Fruit fly (Drosophila melanogaster) whole organism, embryonic: ENCODE results near the gene Atf3.

Source experiments
- Bdp1 ChIP-seq: fragments of 200-800 bp; sonication (Bioruptor generic); optimal IDR thresholded peaks from 3 replicates; lab custom pipeline; 2016; ENCODE audit warnings: missing biosample characterization, missing genetic modification characterization
- CG10267 ChIP-seq: fragments of 200-800 bp; sonication (Bioruptor generic); optimal IDR thresholded peaks from 2 replicates; lab custom pipeline; 2018; ENCODE audit warnings: missing biosample characterization, mild to moderate bottlenecking, missing genetic modification characterization, moderate library complexity
- CG10565 ChIP-seq: fragments of 200-800 bp; sonication (Bioruptor generic); optimal IDR thresholded peaks from 3 replicates; lab custom pipeline; 2016; ENCODE audit warnings: missing biosample characterization, mild to moderate bottlenecking, missing genetic modification characterization
- CG10979 ChIP-seq: fragments of 200-800 bp; sonication (Bioruptor generic); optimal IDR thresholded peaks from 2 replicates; lab custom pipeline; 2018; ENCODE audit warnings: missing biosample characterization, mild to moderate bottlenecking, missing genetic modification characterization, moderate library complexity
- CG11093 ChIP-seq: fragments of 200-800 bp; sonication (Bioruptor generic); IDR thresholded peaks from 3 replicates; pipeline ENCODE4 v1.3.6; 2022; ENCODE audit warnings: missing biosample characterization, missing genetic modification characterization
- CG12659 ChIP-seq: fragments of 200-800 bp; sonication (Bioruptor generic); optimal IDR thresholded peaks from 3 replicates; lab custom pipeline; 2017; ENCODE audit warnings: mild to moderate bottlenecking, missing biosample characterization, missing genetic modification reagents, missing genetic modification characterization
- CG1603 ChIP-seq: fragments of 200-800 bp; sonication (Bioruptor generic); optimal IDR thresholded peaks from 2 replicates; lab custom pipeline; 2019; ENCODE audit warnings: missing biosample characterization, mild to moderate bottlenecking, missing genetic modification characterization, moderate library complexity
- CG17912 ChIP-seq: fragments of 200-800 bp; sonication (Bioruptor generic); optimal IDR thresholded peaks from 2 replicates; lab custom pipeline; 2018; ENCODE audit warnings: missing biosample characterization, mild to moderate bottlenecking, missing genetic modification characterization
- CG1832 ChIP-seq: fragments of 200-800 bp; sonication (Bioruptor generic); optimal IDR thresholded peaks from 2 replicates; lab custom pipeline; 2017; ENCODE audit warnings: missing biosample characterization, mild to moderate bottlenecking, missing genetic modification characterization, inconsistent platforms
- CG30020 ChIP-seq: fragments of 200-800 bp; optimal IDR thresholded peaks from 2 replicates; lab custom pipeline; 2019; ENCODE audit warnings: missing biosample characterization, mild to moderate bottlenecking, missing genetic modification characterization, moderate library complexity
- CG31441 ChIP-seq: fragments of 200-800 bp; sonication (Bioruptor generic); IDR thresholded peaks from 2 replicates; pipeline ENCODE4 v1.3.6; 2022; ENCODE audit warnings: missing biosample characterization, missing genetic modification characterization
- CG32767 ChIP-seq: fragments of 200-800 bp; sonication (Bioruptor generic); IDR thresholded peaks from 2 replicates; pipeline ENCODE4 v1.3.6; 2022; ENCODE audit warnings: missing biosample characterization, missing genetic modification characterization
- CG42726 ChIP-seq: fragments of 200-800 bp; sonication (Bioruptor generic); IDR thresholded peaks from 2 replicates; pipeline ENCODE4 v1.3.6; 2022; ENCODE audit warnings: missing biosample characterization, missing genetic modification characterization; ENCODE audit not compliant: partially characterized antibody
- CG4282 ChIP-seq: fragments of 200-800 bp; sonication (Bioruptor generic); optimal IDR thresholded peaks from 2 replicates; lab custom pipeline; 2016; ENCODE audit warnings: missing biosample characterization, missing genetic modification characterization
- CG8290 ChIP-seq, 3 experiments: fragments of 200-800 bp; sonication (Bioruptor generic); optimal IDR thresholded peaks; 2 replicates each; lab custom pipeline; 2016 to 2019; ENCODE audit warnings: missing biosample characterization in 3 of 3, missing genetic modification characterization in 3 of 3, mild to moderate bottlenecking in 2 of 3, moderate library complexity in 1 of 3
- CTCF ChIP-seq: fragments of 200-800 bp; sonication (Bioruptor generic); optimal IDR thresholded peaks from 2 replicates; lab custom pipeline; 2017; ENCODE audit warnings: missing biosample characterization, mild to moderate bottlenecking, missing genetic modification characterization, moderate library complexity
- Chrac-16 ChIP-seq: fragments of 200-800 bp; sonication (Bioruptor generic); optimal IDR thresholded peaks from 3 replicates; lab custom pipeline; 2016; ENCODE audit warnings: missing biosample characterization, missing genetic modification characterization
- D19B ChIP-seq: fragments of 200-800 bp; sonication (Bioruptor generic); optimal IDR thresholded peaks from 2 replicates; lab custom pipeline; 2017; ENCODE audit warnings: missing biosample characterization, mild to moderate bottlenecking, missing genetic modification characterization
- Dll ChIP-seq: fragments of 200-800 bp; sonication (Bioruptor generic); IDR thresholded peaks from 4 replicates; pipeline ENCODE4 v1.3.6; 2022; ENCODE audit warnings: missing biosample characterization, missing genetic modification characterization; ENCODE audit not compliant: partially characterized antibody
- Eip74EF ChIP-seq, 2 experiments: fragments of 200-800 bp in 1 of 2; fragments of >200 bp in 1 of 2; sonication (Bioruptor generic) in 1 of 2; optimal IDR thresholded peaks; 2 replicates each; lab custom pipeline; 2017 to 2019; ENCODE audit warnings: missing biosample characterization in 2 of 2, missing genetic modification characterization in 2 of 2, mild to moderate bottlenecking in 1 of 2, moderate library complexity in 1 of 2
- Kr ChIP-seq: fragments of 200-800 bp; sonication (Bioruptor generic); optimal IDR thresholded peaks from 2 replicates; lab custom pipeline; 2017; ENCODE audit warnings: missing biosample characterization, mild to moderate bottlenecking, missing genetic modification characterization
- NFAT ChIP-seq: fragments of 200-800 bp; sonication (Bioruptor generic); IDR thresholded peaks from 2 replicates; pipeline ENCODE4 v1.3.6; 2022; ENCODE audit warnings: missing biosample characterization, missing genetic modification characterization
- Oaz ChIP-seq: fragments of 200-800 bp; sonication (Bioruptor generic); IDR thresholded peaks from 2 replicates; pipeline ENCODE4 v1.3.6; 2022; ENCODE audit warnings: missing biosample characterization, missing genetic modification characterization
- Oli ChIP-seq: fragments of 200-800 bp; sonication (Bioruptor generic); optimal IDR thresholded peaks from 2 replicates; lab custom pipeline; 2018; ENCODE audit warnings: missing biosample characterization, mild to moderate bottlenecking, missing genetic modification characterization, moderate library complexity
- Rfx ChIP-seq: fragments of 200-800 bp; sonication (Bioruptor generic); IDR thresholded peaks from 2 replicates; pipeline ENCODE4 v1.3.6; 2022; ENCODE audit warnings: missing biosample characterization, missing genetic modification characterization
- Sox102F ChIP-seq: fragments of 200-800 bp; sonication (Bioruptor generic); optimal IDR thresholded peaks from 2 replicates; lab custom pipeline; 2018; ENCODE audit warnings: missing biosample characterization, mild to moderate bottlenecking, missing genetic modification characterization, moderate library complexity
- Taf1 ChIP-seq: fragments of 200-800 bp; sonication (Bioruptor generic); IDR thresholded peaks from 2 replicates; pipeline ENCODE4 v1.3.6; 2022; ENCODE audit warnings: missing biosample characterization, missing genetic modification characterization
- Trl ChIP-seq, 3 experiments: fragments of >200 bp in 2 of 3; fragments of 200-800 bp in 1 of 3; sonication (Bioruptor generic) in 1 of 3; optimal IDR thresholded peaks; 2 replicates in 1 of 3; 3 replicates in 2 of 3; lab custom pipeline; 2016 to 2017; ENCODE audit warnings: missing biosample characterization in 1 of 3, missing genetic modification characterization in 1 of 3
- Usf ChIP-seq: fragments of 200-800 bp; sonication (Bioruptor generic); optimal IDR thresholded peaks from 2 replicates; lab custom pipeline; 2017; ENCODE audit warnings: missing genotype, missing biosample characterization, missing genetic modification characterization
- bsh ChIP-seq, 2 experiments: fragments of 200-800 bp; sonication (Bioruptor generic); optimal IDR thresholded peaks; 2 replicates each; lab custom pipeline; 2017 to 2018; ENCODE audit warnings: mild to moderate bottlenecking in 2 of 2, missing biosample characterization in 2 of 2, missing genetic modification characterization in 2 of 2, moderate library complexity in 1 of 2
- btn ChIP-seq: fragments of 200-800 bp; sonication (Bioruptor generic); optimal IDR thresholded peaks from 2 replicates; lab custom pipeline; 2016; ENCODE audit warnings: missing biosample characterization, missing genetic modification characterization
- cato ChIP-seq: fragments of 200-800 bp; sonication (Bioruptor generic); optimal IDR thresholded peaks from 2 replicates; lab custom pipeline; 2016; ENCODE audit warnings: missing biosample characterization, missing genetic modification characterization, borderline replicate concordance
- cwo ChIP-seq: fragments of 200-800 bp; sonication (Bioruptor generic); optimal IDR thresholded peaks from 3 replicates; lab custom pipeline; 2017; ENCODE audit warnings: missing biosample characterization, missing genetic modification characterization, mild to moderate bottlenecking, moderate library complexity, missing genetic modification reagents
- da ChIP-seq: fragments of 200-800 bp; sonication (Bioruptor generic); optimal IDR thresholded peaks from 2 replicates; lab custom pipeline; 2016; ENCODE audit warnings: missing biosample characterization, missing genetic modification characterization
- dm ChIP-seq: fragments of 200-800 bp; sonication (Bioruptor generic); optimal IDR thresholded peaks from 3 replicates; lab custom pipeline; 2016; ENCODE audit warnings: missing biosample characterization, missing genetic modification characterization
- en ChIP-seq: fragments of 200-800 bp; sonication (Bioruptor generic); optimal IDR thresholded peaks from 2 replicates; lab custom pipeline; 2016; ENCODE audit warnings: missing biosample characterization, missing genetic modification characterization
- eve ChIP-seq, 2 experiments: fragments of >200 bp; optimal IDR thresholded peaks; 2 replicates each; lab custom pipeline; 2017; ENCODE audit warnings: missing biosample characterization in 2 of 2, missing genetic modification characterization in 2 of 2
- ewg ChIP-seq: fragments of 200-800 bp; sonication (Bioruptor generic); optimal IDR thresholded peaks from 3 replicates; lab custom pipeline; 2017; ENCODE audit warnings: mild to moderate bottlenecking, missing biosample characterization, missing genetic modification reagents, missing genetic modification characterization
- fru ChIP-seq: fragments of >200 bp; optimal IDR thresholded peaks from 2 replicates; lab custom pipeline; 2017
- fu2 ChIP-seq: fragments of 200-800 bp; sonication (Bioruptor generic); optimal IDR thresholded peaks from 2 replicates; lab custom pipeline; 2016; ENCODE audit warnings: missing biosample characterization, missing genetic modification characterization
- kah ChIP-seq: fragments of 200-800 bp; sonication (Bioruptor generic); optimal IDR thresholded peaks from 2 replicates; lab custom pipeline; 2018; ENCODE audit warnings: missing biosample characterization, mild to moderate bottlenecking, missing genetic modification characterization
- lbe ChIP-seq: fragments of 200-800 bp; sonication (Bioruptor generic); optimal IDR thresholded peaks from 2 replicates; lab custom pipeline; 2016; ENCODE audit warnings: missing biosample characterization, mild to moderate bottlenecking, missing genetic modification characterization
- nerfin-2 ChIP-seq: fragments of 200-800 bp; sonication (Bioruptor generic); IDR thresholded peaks from 2 replicates; pipeline ENCODE4 v1.3.6; 2022; ENCODE audit warnings: missing biosample characterization, missing genetic modification characterization; ENCODE audit not compliant: partially characterized antibody
- pho ChIP-seq: fragments of 200-800 bp; sonication (Bioruptor generic); optimal IDR thresholded peaks from 2 replicates; lab custom pipeline; 2016; ENCODE audit warnings: missing biosample characterization, missing genetic modification characterization
- repo ChIP-seq: fragments of 200-800 bp; sonication (Bioruptor generic); optimal IDR thresholded peaks from 2 replicates; lab custom pipeline; 2016; ENCODE audit warnings: missing biosample characterization, missing genetic modification characterization
- row ChIP-seq: fragments of 200-800 bp; sonication (Bioruptor generic); IDR thresholded peaks from 3 replicates; pipeline ENCODE4 v1.3.6; 2022; ENCODE audit warnings: missing biosample characterization, missing genetic modification characterization
- sens ChIP-seq: fragments of 200-800 bp; sonication (Bioruptor generic); peaks from one replicate; lab custom pipeline; 2016; ENCODE audit warnings: missing biosample characterization, missing genetic modification characterization
- slp2 ChIP-seq: fragments of 200-800 bp; sonication (Bioruptor generic); optimal IDR thresholded peaks from 2 replicates; lab custom pipeline; 2016; ENCODE audit warnings: missing biosample characterization, missing genetic modification characterization
- sob ChIP-seq: fragments of 200-800 bp; sonication (Bioruptor generic); IDR thresholded peaks from 2 replicates; pipeline ENCODE4 v1.3.6; 2022; ENCODE audit warnings: missing biosample characterization, missing genetic modification characterization
- tap ChIP-seq: fragments of 200-800 bp; optimal IDR thresholded peaks from 3 replicates; lab custom pipeline; 2019; ENCODE audit warnings: missing biosample characterization, mild to moderate bottlenecking, missing genetic modification characterization, moderate library complexity
- tio ChIP-seq: fragments of 200-800 bp; sonication (Bioruptor generic); optimal IDR thresholded peaks from 2 replicates; lab custom pipeline; 2017; ENCODE audit warnings: missing biosample characterization, missing genetic modification characterization, inconsistent platforms

The Atf3 gene

DNA sequence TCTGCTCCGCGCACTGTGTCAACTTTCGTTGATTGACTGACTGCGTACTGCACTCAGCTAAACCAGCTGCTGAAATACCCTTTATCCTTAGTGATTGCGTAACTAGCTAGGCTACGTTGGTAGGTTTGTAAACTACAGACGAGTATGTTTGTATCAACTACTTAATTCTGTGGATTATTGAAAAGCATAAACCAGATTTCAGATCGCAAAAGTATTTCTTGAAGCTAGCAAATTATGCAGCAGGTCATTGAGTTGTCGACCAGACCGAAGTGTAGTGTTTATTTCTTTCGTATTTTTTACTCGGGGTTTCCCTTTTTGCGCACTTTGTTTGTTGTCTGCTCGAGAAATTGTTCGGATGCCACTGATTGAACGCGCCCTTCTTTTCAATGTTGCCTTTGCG lies 26.3 kb downstream of the Atf3 start (continued):
- TF ChIP-seq btn (GFP tag; lab: Kevin White, UChicago), result no peak
- peak; percentile 9 for TF ChIP-seq Sox102F
- peak; percentile 26 for TF ChIP-seq CG1603 (tag; lab: Kevin White, UChicago)
- no peak for TF ChIP-seq da (GFP tag; lab: Kevin White, UChicago)
- TF ChIP-seq en (GFP tag; lab: Kevin White, UChicago), result no peak
- TF ChIP-seq fru (lab: Kevin White, UChicago), result no peak
- TF ChIP-seq tio (GFP tag; lab: Kevin White, UChicago), result no peak
- no peak for TF ChIP-seq Eip74EF (GFP tag; optimal IDR thresholded peaks at IDR 0.05; lab: Kevin White, UChicago)
- no peak for TF ChIP-seq repo (GFP tag; lab: Kevin White, UChicago)
- no peak for TF ChIP-seq eve (GFP tag; optimal IDR thresholded peaks at IDR 0.05; lab: Kevin White, UChicago)
- TF ChIP-seq CG42726 (GFP tag; lab: Robert Waterston, UW), result no peak
- TF ChIP-seq tap, result no peak
- TF ChIP-seq CG31441, result 0 out of 2 replicates have a peak, but pooled peaks have one; percentile 9
- no peak for TF ChIP-seq NFAT (GFP tag; lab: Robert Waterston, UW)
- no peak for TF ChIP-seq CG4282 (GFP tag; lab: Kevin White, UChicago)
- TF ChIP-seq D19B (GFP tag; lab: Kevin White, UChicago), result no peak
- TF ChIP-seq CG8290 (GFP tag; optimal IDR thresholded peaks at IDR 0.05; lab: Kevin White, UChicago), result no peak
- no peak for TF ChIP-seq CG8290 (tag; optimal IDR thresholded peaks at IDR 0.05; lab: Kevin White, UChicago)
- no peak for TF ChIP-seq Usf (GFP tag; lab: Kevin White, UChicago)
- TF ChIP-seq pho (GFP tag; lab: Kevin White, UChicago), result no peak
- TF ChIP-seq Dll (GFP tag; lab: Robert Waterston, UW), result no peak
- TF ChIP-seq cato (GFP tag; lab: Kevin White, UChicago), result no peak
- TF ChIP-seq fu2 (GFP tag; lab: Kevin White, UChicago), result no peak
- no peak for TF ChIP-seq dm
- TF ChIP-seq nerfin-2 (GFP tag; lab: Robert Waterston, UW), result no peak
- no peak for TF ChIP-seq Oaz
- TF ChIP-seq Trl (optimal IDR thresholded peaks at IDR 0.05; lab: Kevin White, UChicago), result no peak
- no peak for TF ChIP-seq Trl (GFP tag; optimal IDR thresholded peaks at IDR 0.05; lab: Kevin White, UChicago)
- peak; percentile 18 for TF ChIP-seq sens (GFP tag; lab: Kevin White, UChicago)
- no peak for TF ChIP-seq sob (GFP tag; lab: Robert Waterston, UW)
- TF ChIP-seq ewg (GFP tag; lab: Kevin White, UChicago), result no peak
- no peak for TF ChIP-seq Chrac-16 (GFP tag; lab: Kevin White, UChicago)
- no peak for TF ChIP-seq CG12659 (GFP tag; lab: Kevin White, UChicago)
- TF ChIP-seq CG1832 (GFP tag; lab: Kevin White, UChicago), result no peak
- no peak for TF ChIP-seq CG10565
- no peak for TF ChIP-seq Rfx (GFP tag; lab: Robert Waterston, UW)
- TF ChIP-seq CG10267 (tag; lab: Kevin White, UChicago), result no peak
- no peak for TF ChIP-seq cwo
- TF ChIP-seq CG32767 (GFP tag; lab: Robert Waterston, UW), result no peak
- TF ChIP-seq Kr (GFP tag; lab: Kevin White, UChicago), result no peak
- TF ChIP-seq Oli, result peak; percentile 2
- peak; percentile 50 for TF ChIP-seq lbe (GFP tag; lab: Kevin White, UChicago)
- TF ChIP-seq slp2 (GFP tag; lab: Kevin White, UChicago), result no peak
- TF ChIP-seq CG11093 (GFP tag; lab: Robert Waterston, UW), result no peak
- TF ChIP-seq kah (GFP tag; lab: Kevin White, UChicago), result no peak
- no peak for TF ChIP-seq CG10979 (tag; lab: Kevin White, UChicago)
- peak; percentile 33; the same call in 1 of the 3 replicates for TF ChIP-seq row
- no peak for TF ChIP-seq Taf1 (GFP tag; lab: Robert Waterston, UW)
- TF ChIP-seq CTCF (GFP tag; lab: Kevin White, UChicago), result no peak
- no peak for TF ChIP-seq CG30020
- no peak for TF ChIP-seq CG17912 (GFP tag; lab: Kevin White, UChicago)
- TF ChIP-seq Bdp1 (GFP tag; lab: Kevin White, UChicago), result no peak
- peak in 1 of 2 experiments; percentile 40 for TF ChIP-seq bsh (GFP tag; optimal IDR thresholded peaks at IDR 0.05; lab: Kevin White, UChicago)
